Worm (Caenorhabditis elegans) whole organism, L1 larva: ENCODE measurements around the gene F20D6.11.

Experiments
- C04F5.9 ChIP-seq: sonication (generic microtip); optimal IDR thresholded peaks from 2 replicates; lab custom pipeline; 2016; ENCODE audit warnings: missing genetic modification characterization, missing compliant biosample characterization
- C16A3.4 ChIP-seq: fragments of 150-350 bp; optimal IDR thresholded peaks from 2 replicates; lab custom pipeline; 2014; ENCODE audit warnings: missing biosample characterization, missing genetic modification characterization
- C34B4.2 ChIP-seq: sonication (generic microtip); optimal IDR thresholded peaks from 2 replicates; lab custom pipeline; 2017; ENCODE audit warnings: mild to moderate bottlenecking, missing genetic modification characterization, missing compliant biosample characterization
- F16B12.6 ChIP-seq: fragments of 150-350 bp; optimal IDR thresholded peaks from 2 replicates; lab custom pipeline; 2014; ENCODE audit warnings: missing biosample characterization, missing genetic modification characterization
- Y116A8C.19 ChIP-seq: sonication (generic microtip); optimal IDR thresholded peaks from 2 replicates; lab custom pipeline; 2016; ENCODE audit warnings: missing compliant biosample characterization, missing genetic modification characterization, borderline replicate concordance
- aha-1 ChIP-seq: fragments of 150-350 bp; optimal IDR thresholded peaks from 2 replicates; lab custom pipeline; 2014; ENCODE audit warnings: missing biosample characterization, missing genetic modification characterization
- alr-1 ChIP-seq: fragments of 200-800 bp; sonication (Bioruptor generic); optimal IDR thresholded peaks from 2 replicates; lab custom pipeline; 2018; ENCODE audit warnings: borderline replicate concordance, mild to moderate bottlenecking, missing genetic modification characterization, missing compliant biosample characterization
- aly-2 ChIP-seq: fragments of 150-350 bp; optimal IDR thresholded peaks from 2 replicates; lab custom pipeline; 2014; ENCODE audit warnings: missing biosample characterization, missing genetic modification characterization
- ama-1 ChIP-seq: fragments of 150-350 bp; optimal IDR thresholded peaks from 2 replicates; lab custom pipeline; 2014
- blmp-1 ChIP-seq: fragments of 150-350 bp; optimal IDR thresholded peaks from 2 replicates; lab custom pipeline; 2014; ENCODE audit warnings: missing biosample characterization, missing genetic modification characterization
- ceh-63 ChIP-seq: fragments of 200-800 bp; sonication (Bioruptor generic); optimal IDR thresholded peaks from 2 replicates; lab custom pipeline; 2018; ENCODE audit warnings: mild to moderate bottlenecking, missing genetic modification characterization, missing compliant biosample characterization
- ceh-8 ChIP-seq: fragments of 200-800 bp; sonication (Bioruptor generic); optimal IDR thresholded peaks from 2 replicates; lab custom pipeline; 2018; ENCODE audit warnings: mild to moderate bottlenecking, missing genetic modification characterization, moderate library complexity, missing compliant biosample characterization
- ceh-88 ChIP-seq: fragments of 200-800 bp; sonication (Bioruptor generic); IDR thresholded peaks from 2 replicates; pipeline ENCODE4 v1.3.6; 2022; ENCODE audit warnings: missing genetic modification characterization, missing compliant biosample characterization
- ces-1 ChIP-seq: fragments of 150-350 bp; optimal IDR thresholded peaks from 2 replicates; lab custom pipeline; 2014; ENCODE audit warnings: missing biosample characterization, missing genetic modification reagents, missing genetic modification characterization
- dpl-1 ChIP-seq, 3 experiments: fragments of 150-350 bp in 2 of 3; sonication (generic microtip) in 1 of 3; optimal IDR thresholded peaks; 2 replicates each; lab custom pipeline; 2014 to 2017; ENCODE audit warnings: missing biosample characterization in 3 of 3, missing genetic modification characterization in 3 of 3, missing genetic modification reagents in 3 of 3
- egl-13 ChIP-seq: sonication (generic microtip); optimal IDR thresholded peaks from 2 replicates; lab custom pipeline; 2016; ENCODE audit warnings: missing genotype, missing genetic modification reagents, missing genetic modification characterization, missing compliant biosample characterization
- elt-2 ChIP-seq: sonication (generic microtip); optimal IDR thresholded peaks from 2 replicates; lab custom pipeline; 2016; ENCODE audit warnings: missing genetic modification characterization, mild to moderate bottlenecking, inconsistent platforms, missing compliant biosample characterization, missing genetic modification reagents
- fos-1 ChIP-seq: fragments of 150-350 bp; optimal IDR thresholded peaks from 2 replicates; lab custom pipeline; 2014; ENCODE audit warnings: missing biosample characterization, missing genetic modification characterization
- hlh-17 ChIP-seq: fragments of 200-800 bp; sonication (Bioruptor generic); optimal IDR thresholded peaks from 2 replicates; lab custom pipeline; 2018; ENCODE audit warnings: missing genetic modification characterization, mild to moderate bottlenecking, missing compliant biosample characterization, moderate library complexity, borderline replicate concordance
- hpl-2 ChIP-seq: fragments of 150-350 bp; optimal IDR thresholded peaks from 2 replicates; lab custom pipeline; 2014; ENCODE audit warnings: missing biosample characterization, missing genetic modification reagents, missing genetic modification characterization
- irx-1 ChIP-seq: sonication (generic microtip); optimal IDR thresholded peaks from 2 replicates; lab custom pipeline; 2016; ENCODE audit warnings: missing genetic modification characterization, missing compliant biosample characterization
- isw-1 ChIP-seq: fragments of 200-800 bp; sonication (Bioruptor generic); IDR thresholded peaks from 2 replicates; pipeline ENCODE4 v1.3.6; 2022; ENCODE audit warnings: missing genetic modification characterization, missing compliant biosample characterization
- jun-1 ChIP-seq: fragments of 150-350 bp; optimal IDR thresholded peaks from 2 replicates; lab custom pipeline; 2014; ENCODE audit warnings: missing biosample characterization, missing genetic modification reagents, missing genetic modification characterization
- lin-13 ChIP-seq: fragments of 150-350 bp; optimal IDR thresholded peaks from 2 replicates; lab custom pipeline; 2014; ENCODE audit warnings: missing biosample characterization, missing genetic modification reagents, missing genetic modification characterization
- lin-14 ChIP-seq: fragments of 200-800 bp; sonication (Bioruptor generic); optimal IDR thresholded peaks from 2 replicates; lab custom pipeline; 2018; ENCODE audit warnings: mild to moderate bottlenecking, missing genetic modification characterization, moderate library complexity, missing compliant biosample characterization
- lin-15B ChIP-seq: fragments of 150-350 bp; sonication (generic microtip); optimal IDR thresholded peaks from 3 replicates; lab custom pipeline; 2014; ENCODE audit warnings: missing biosample characterization, missing genetic modification characterization
- lin-35 ChIP-seq, 2 experiments: fragments of 150-350 bp; optimal IDR thresholded peaks; 2 replicates each; lab custom pipeline; 2014; ENCODE audit warnings: missing biosample characterization in 2 of 2, missing genetic modification characterization in 2 of 2, missing genetic modification reagents in 2 of 2
- lir-3 ChIP-seq: sonication (generic microtip); optimal IDR thresholded peaks from 2 replicates; lab custom pipeline; 2016; ENCODE audit warnings: mild to moderate bottlenecking, missing genetic modification characterization, moderate library complexity, missing compliant biosample characterization; ENCODE audit not compliant: poor library complexity
- mef-2 ChIP-seq: fragments of 150-350 bp; optimal IDR thresholded peaks from 2 replicates; lab custom pipeline; 2014; ENCODE audit warnings: missing biosample characterization, missing genetic modification characterization
- nhr-11 ChIP-seq: fragments of 150-350 bp; optimal IDR thresholded peaks from 2 replicates; lab custom pipeline; 2014; ENCODE audit warnings: missing biosample characterization, missing genetic modification characterization
- nhr-19 ChIP-seq: fragments of 200-800 bp; sonication (Bioruptor generic); conservative IDR thresholded peaks from 2 replicates; pipeline ENCODE4 v1.3.6; 2022; ENCODE audit warnings: missing genetic modification characterization, missing compliant biosample characterization
- nhr-20 ChIP-seq: sonication (generic microtip); optimal IDR thresholded peaks from 2 replicates; lab custom pipeline; 2016; ENCODE audit warnings: mild to moderate bottlenecking, missing genetic modification characterization, missing compliant biosample characterization
- nhr-28 ChIP-seq: fragments of 150-350 bp; optimal IDR thresholded peaks from 2 replicates; lab custom pipeline; 2014; ENCODE audit warnings: missing biosample characterization, missing genetic modification characterization
- nhr-71 ChIP-seq: sonication (generic microtip); optimal IDR thresholded peaks from 2 replicates; lab custom pipeline; 2016; ENCODE audit warnings: mild to moderate bottlenecking, missing genetic modification characterization, moderate library complexity, missing compliant biosample characterization
- nhr-76 ChIP-seq: sonication (generic microtip); optimal IDR thresholded peaks from 2 replicates; lab custom pipeline; 2017; ENCODE audit warnings: missing biosample characterization, missing genetic modification characterization
- nhr-77 ChIP-seq: fragments of 150-350 bp; optimal IDR thresholded peaks from 2 replicates; lab custom pipeline; 2014; ENCODE audit warnings: missing biosample characterization, missing genetic modification characterization
- nhr-85 ChIP-seq: sonication (generic microtip); peaks from one replicate; lab custom pipeline; 2016; ENCODE audit warnings: missing genetic modification characterization, inconsistent platforms, missing compliant biosample characterization
- nhr-90 ChIP-seq: sonication (generic microtip); optimal IDR thresholded peaks from 2 replicates; lab custom pipeline; 2016; ENCODE audit warnings: mild to moderate bottlenecking, missing genetic modification characterization, missing compliant biosample characterization; ENCODE audit not compliant: poor library complexity
- pag-3 ChIP-seq: sonication (generic microtip); optimal IDR thresholded peaks from 2 replicates; lab custom pipeline; 2017; ENCODE audit warnings: missing genetic modification characterization, mild to moderate bottlenecking, missing compliant biosample characterization, antibody characterized with exemption, borderline replicate concordance; ENCODE audit not compliant: insufficient read depth
- pax-3 ChIP-seq: fragments of 200-800 bp; sonication (Bioruptor generic); optimal IDR thresholded peaks from 2 replicates; lab custom pipeline; 2018; ENCODE audit warnings: mild to moderate bottlenecking, missing genetic modification characterization, moderate library complexity, missing compliant biosample characterization
- pqm-1 ChIP-seq: sonication (generic microtip); optimal IDR thresholded peaks from 3 replicates; lab custom pipeline; 2017; ENCODE audit warnings: missing biosample characterization, missing genetic modification characterization
- sup-37 ChIP-seq: fragments of 200-800 bp; sonication (Bioruptor generic); optimal IDR thresholded peaks from 2 replicates; lab custom pipeline; 2018; ENCODE audit warnings: mild to moderate bottlenecking, missing genetic modification characterization, missing compliant biosample characterization
- tbx-2 ChIP-seq: sonication (generic microtip); optimal IDR thresholded peaks from 2 replicates; lab custom pipeline; 2016; ENCODE audit warnings: missing genetic modification characterization, missing compliant biosample characterization
- tlp-1 ChIP-seq: fragments of 150-350 bp; optimal IDR thresholded peaks from 2 replicates; lab custom pipeline; 2014; ENCODE audit warnings: missing biosample characterization, missing genetic modification characterization
- unc-130 ChIP-seq: fragments of 150-350 bp; optimal IDR thresholded peaks from 2 replicates; lab custom pipeline; 2017; ENCODE audit warnings: missing biosample characterization, missing genetic modification characterization, inconsistent platforms
- unc-62 ChIP-seq: fragments of 150-350 bp; optimal IDR thresholded peaks from 2 replicates; lab custom pipeline; 2014; ENCODE audit warnings: missing biosample characterization, missing genetic modification reagents, missing genetic modification characterization
- vab-15 ChIP-seq: sonication (generic microtip); optimal IDR thresholded peaks from 2 replicates; lab custom pipeline; 2017; ENCODE audit warnings: missing genotype, mild to moderate bottlenecking, missing genetic modification characterization, missing compliant biosample characterization
- xbp-1 ChIP-seq: sonication (generic microtip); optimal IDR thresholded peaks from 2 replicates; lab custom pipeline; 2016; ENCODE audit warnings: missing genetic modification characterization, missing compliant biosample characterization
- zag-1 ChIP-seq: fragments of 150-350 bp; optimal IDR thresholded peaks from 2 replicates; lab custom pipeline; 2014; ENCODE audit warnings: missing biosample characterization, missing genetic modification characterization
- zip-4 ChIP-seq: fragments of 200-800 bp; sonication (Bioruptor generic); optimal IDR thresholded peaks from 2 replicates; lab custom pipeline; 2018; ENCODE audit warnings: mild to moderate bottlenecking, missing genetic modification characterization, moderate library complexity, missing compliant biosample characterization
- ztf-11 ChIP-seq, 2 experiments: sonication (generic microtip); optimal IDR thresholded peaks; 2 replicates each; lab custom pipeline; 2016 to 2017; ENCODE audit warnings: missing genetic modification characterization in 2 of 2, missing biosample characterization in 1 of 2, missing compliant biosample characterization in 1 of 2
- ztf-4 ChIP-seq: fragments of 150-350 bp; optimal IDR thresholded peaks from 2 replicates; lab custom pipeline; 2014; ENCODE audit warnings: missing biosample characterization, missing genetic modification characterization

The F20D6.11 gene

DNA sequence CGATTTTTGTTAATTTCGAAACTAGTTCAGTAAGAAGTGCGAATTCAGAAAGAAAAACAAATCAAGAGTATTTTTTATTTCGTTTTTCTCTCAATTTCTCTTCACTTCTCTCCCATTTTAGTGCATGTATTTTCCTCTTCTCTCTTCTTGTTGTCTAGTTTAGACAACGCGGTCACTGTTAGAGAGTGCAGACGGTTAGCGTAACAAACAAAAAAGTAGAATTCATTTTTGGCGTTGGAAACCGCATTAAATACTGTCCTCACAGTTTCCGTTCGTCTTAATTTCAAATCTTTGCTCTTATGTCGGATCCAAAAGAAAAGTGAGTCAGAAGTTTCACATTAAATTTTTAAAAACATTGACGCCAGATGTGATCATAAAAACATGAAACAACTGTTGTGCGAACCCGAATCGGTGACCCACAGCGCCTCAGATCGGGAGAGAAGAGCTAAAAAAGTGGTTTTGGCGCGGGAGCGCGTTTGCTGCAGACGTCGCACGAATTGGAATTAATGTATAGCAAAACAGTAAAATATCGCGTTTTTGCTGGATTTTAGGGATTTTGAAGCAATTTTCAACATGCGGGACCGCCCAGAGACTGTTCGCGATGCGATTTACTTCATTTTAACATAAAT, 19.9 kb downstream of the F20D6.11 start, which contains the start of gene srp-7:
TSS of gene srp-7 (plus strand) at position 213 of the 629 bp plus-strand sequence.
- TF ChIP-seq C34B4.2 (no peak), irx-1 (tag; lab: Kevin White, UChicago) (no peak), ceh-63 (GFP tag; lab: Kevin White, UChicago) (no peak), blmp-1 (peak; percentile 56), egl-13 (no peak), lin-35 (GFP tag; optimal IDR thresholded peaks at IDR 0.05; lab: Kevin White, UChicago) (no peak), ceh-8 (GFP tag; lab: Kevin White, UChicago) (no peak), mef-2 (tag; lab: Kevin White, UChicago) (no peak), vab-15 (tag; lab: Kevin White, UChicago) (no peak), zip-4 (no peak), lin-13 (GFP tag; lab: Kevin White, UChicago) (no peak), zag-1 (no peak), alr-1 (tag; lab: Kevin White, UChicago) (no peak), fos-1 (no peak), hpl-2 (GFP tag; lab: Kevin White, UChicago) (no peak), ceh-88 (GFP tag; lab: Robert Waterston, UW) (0 out of 2 replicates have a peak, but pooled peaks have one; percentile 19), pax-3 (tag; lab: Kevin White, UChicago) (no peak), lir-3 (no peak), nhr-76 (tag; lab: Kevin White, UChicago) (no peak), xbp-1 (tag; lab: Kevin White, UChicago) (no peak), lin-14 (GFP tag; lab: Kevin White, UChicago) (peak; percentile 68), elt-2 (tag; lab: Kevin White, UChicago) (no peak), nhr-11 (tag; lab: Kevin White, UChicago) (no peak), nhr-28 (tag; lab: Kevin White, UChicago) (no peak), aha-1 (tag; lab: Kevin White, UChicago) (no peak), tbx-2 (tag; lab: Kevin White, UChicago) (no peak), pqm-1 (tag; lab: Kevin White, UChicago) (no peak), Y116A8C.19 (no peak), nhr-71 (tag; lab: Kevin White, UChicago) (peak; percentile 32), C16A3.4 (tag; lab: Kevin White, UChicago) (no peak), nhr-90 (no peak), unc-130 (tag; lab: Kevin White, UChicago) (no peak), lin-15B (no peak), pag-3 (tag; lab: Kevin White, UChicago) (no peak), nhr-77 (no peak), isw-1 (peak; percentile 12; the same call in 1 of the 2 replicates), tlp-1 (tag; lab: Kevin White, UChicago) (no peak), ces-1 (no peak), F16B12.6 (tag; lab: Kevin White, UChicago) (no peak), C04F5.9 (tag; lab: Kevin White, UChicago) (no peak), sup-37 (GFP tag; lab: Kevin White, UChicago) (no peak), hlh-17 (no peak), ama-1 (lab: Kevin White, UChicago) (no peak), ztf-11 (tag; optimal IDR thresholded peaks at IDR 0.05; lab: Kevin White, UChicago) (no peak), unc-62 (no peak), nhr-85 (peak; percentile 40), jun-1 (tag; lab: Kevin White, UChicago) (no peak), dpl-1 (GFP tag; optimal IDR thresholded peaks at IDR 0.05; lab: Kevin White, UChicago) (no peak), nhr-19 (GFP tag; lab: Robert Waterston, UW) (peak; percentile 74), aly-2 (tag; lab: Kevin White, UChicago) (no peak), nhr-20 (tag; lab: Kevin White, UChicago) (peak; percentile 35), ztf-4 (no peak)
